Worm (Caenorhabditis elegans) whole organism, L4 larva: ENCODE results near the gene taap-1.
A peak's percentile ranks its signal among the peaks of the same experiment; 100 is the strongest.

Experiments used
- D1046.2 ChIP-seq: fragments of 200-800 bp; sonication (Bioruptor generic); IDR thresholded peaks from 2 replicates; pipeline ENCODE4 v1.3.6; 2022; ENCODE audit warnings: missing genetic modification characterization, missing compliant biosample characterization
- F10B5.3 ChIP-seq: sonication (generic microtip); optimal IDR thresholded peaks from 2 replicates; lab custom pipeline; 2016; ENCODE audit warnings: mild to moderate bottlenecking, missing genetic modification characterization, missing compliant biosample characterization
- F26F4.8 ChIP-seq: fragments of 200-800 bp; sonication (Bioruptor generic); conservative IDR thresholded peaks from 2 replicates; pipeline ENCODE4 v1.3.6; 2022; ENCODE audit warnings: missing genetic modification characterization, missing compliant biosample characterization
- F37D6.2 ChIP-seq: sonication (generic microtip); optimal IDR thresholded peaks from 2 replicates; lab custom pipeline; 2016; ENCODE audit warnings: mild to moderate bottlenecking, missing genetic modification characterization, missing compliant biosample characterization
- Y105C5A.15 ChIP-seq: fragments of 200-800 bp; sonication (Bioruptor generic); IDR thresholded peaks from 2 replicates; pipeline ENCODE4 v1.3.6; 2022; ENCODE audit warnings: missing genetic modification characterization, missing compliant biosample characterization
- Y5F2A.4 ChIP-seq: fragments of 200-800 bp; sonication (Bioruptor generic); optimal IDR thresholded peaks from 2 replicates; lab custom pipeline; 2018; ENCODE audit warnings: mild to moderate bottlenecking, missing genetic modification characterization, missing compliant biosample characterization
- Y75B8A.6 ChIP-seq: fragments of 200-800 bp; sonication (Bioruptor generic); IDR thresholded peaks from 2 replicates; pipeline ENCODE4 v1.3.6; 2022; ENCODE audit warnings: missing genetic modification reagents, missing genetic modification characterization, missing compliant biosample characterization
- ZK337.2 ChIP-seq: fragments of 200-800 bp; sonication (Bioruptor generic); IDR thresholded peaks from 2 replicates; pipeline ENCODE4 v1.3.6; 2022; ENCODE audit warnings: missing genetic modification reagents, missing genetic modification characterization, missing compliant biosample characterization
- arid-1 ChIP-seq: fragments of 200-800 bp; sonication (Bioruptor generic); conservative IDR thresholded peaks from 2 replicates; pipeline ENCODE4 v1.3.6; 2022; ENCODE audit warnings: missing genetic modification reagents, missing genetic modification characterization, missing compliant biosample characterization
- ceh-28 ChIP-seq: fragments of 150-350 bp; optimal IDR thresholded peaks from 2 replicates; lab custom pipeline; 2014; ENCODE audit warnings: missing biosample characterization, missing genetic modification reagents, missing genetic modification characterization
- ceh-44 ChIP-seq: fragments of 200-800 bp; sonication (Bioruptor generic); IDR thresholded peaks from 2 replicates; pipeline ENCODE4 v1.3.6; 2022; ENCODE audit warnings: missing genetic modification reagents, missing genetic modification characterization, missing compliant biosample characterization
- ceh-62 ChIP-seq: sonication (generic microtip); optimal IDR thresholded peaks from 2 replicates; lab custom pipeline; 2017; ENCODE audit warnings: missing biosample characterization, missing genetic modification characterization
- ces-1 ChIP-seq: fragments of 150-350 bp; sonication (generic microtip); optimal IDR thresholded peaks from 4 replicates; lab custom pipeline; 2014; ENCODE audit warnings: missing biosample characterization, missing genetic modification reagents, missing genetic modification characterization
- cey-2 ChIP-seq: sonication (generic microtip); optimal IDR thresholded peaks from 3 replicates; lab custom pipeline; 2017; ENCODE audit warnings: missing genetic modification characterization, mild to moderate bottlenecking, missing compliant biosample characterization, antibody characterized with exemption, borderline replicate concordance; ENCODE audit not compliant: insufficient read depth
- ctbp-1 ChIP-seq: fragments of 200-800 bp; sonication (Bioruptor generic); IDR thresholded peaks from 2 replicates; pipeline ENCODE4 v1.3.6; 2022; ENCODE audit warnings: missing genetic modification reagents, missing genetic modification characterization, missing compliant biosample characterization
- daf-16 ChIP-seq, 3 experiments: sonication (generic microtip); optimal IDR thresholded peaks; 2 replicates each; lab custom pipeline; 2016 to 2017; ENCODE audit warnings: missing genetic modification characterization in 3 of 3, missing genetic modification reagents in 3 of 3, mild to moderate bottlenecking in 2 of 3, missing compliant biosample characterization in 2 of 3, missing biosample characterization in 1 of 3, moderate library complexity in 1 of 3
- dmd-6 ChIP-seq: fragments of 200-800 bp; sonication (Bioruptor generic); IDR thresholded peaks from 2 replicates; pipeline ENCODE4 v1.3.6; 2022; ENCODE audit warnings: missing genetic modification reagents, missing genetic modification characterization, missing compliant biosample characterization
- duxl-1 ChIP-seq: sonication (generic microtip); optimal IDR thresholded peaks from 2 replicates; lab custom pipeline; 2016; ENCODE audit warnings: mild to moderate bottlenecking, missing genetic modification characterization, moderate library complexity, missing compliant biosample characterization; ENCODE audit not compliant: poor library complexity
- dve-1 ChIP-seq: sonication (generic microtip); optimal IDR thresholded peaks from 2 replicates; lab custom pipeline; 2017; ENCODE audit warnings: antibody characterized with exemption, mild to moderate bottlenecking, missing genetic modification characterization, missing compliant biosample characterization; ENCODE audit not compliant: insufficient read depth
- fkh-10 ChIP-seq: fragments of 150-350 bp; optimal IDR thresholded peaks from 2 replicates; lab custom pipeline; 2014; ENCODE audit warnings: missing biosample characterization, missing genetic modification reagents, missing genetic modification characterization
- gei-8 ChIP-seq: fragments of 200-800 bp; sonication (Bioruptor generic); optimal IDR thresholded peaks from 2 replicates; lab custom pipeline; 2018; ENCODE audit warnings: mild to moderate bottlenecking, missing genetic modification characterization, missing compliant biosample characterization
- hlh-11 ChIP-seq: fragments of 200-800 bp; sonication (Bioruptor generic); optimal IDR thresholded peaks from 2 replicates; lab custom pipeline; 2018; ENCODE audit warnings: mild to moderate bottlenecking, missing genetic modification characterization, missing compliant biosample characterization
- hlh-30 ChIP-seq: sonication (generic microtip); optimal IDR thresholded peaks from 2 replicates; lab custom pipeline; 2017; ENCODE audit warnings: antibody characterized with exemption, mild to moderate bottlenecking, missing genetic modification characterization, missing compliant biosample characterization; ENCODE audit not compliant: insufficient read depth
- lin-13 ChIP-seq: fragments of 150-350 bp; optimal IDR thresholded peaks from 2 replicates; lab custom pipeline; 2014; ENCODE audit warnings: missing biosample characterization, missing genetic modification reagents, missing genetic modification characterization
- lin-29 ChIP-seq: fragments of 200-800 bp; sonication (Bioruptor generic); IDR thresholded peaks from 2 replicates; pipeline ENCODE4 v1.3.6; 2022; ENCODE audit warnings: missing genetic modification reagents, missing genetic modification characterization, missing compliant biosample characterization
- lin-38 ChIP-seq: fragments of 200-800 bp; sonication (Bioruptor generic); IDR thresholded peaks from 2 replicates; pipeline ENCODE4 v1.3.6; 2022; ENCODE audit warnings: missing genetic modification reagents, missing genetic modification characterization, missing compliant biosample characterization
- lir-3 ChIP-seq: sonication (generic microtip); optimal IDR thresholded peaks from 2 replicates; lab custom pipeline; 2016; ENCODE audit warnings: mild to moderate bottlenecking, missing genetic modification characterization, missing compliant biosample characterization
- madf-5 ChIP-seq, 2 experiments: fragments of 200-800 bp; sonication (Bioruptor generic); IDR thresholded peaks; 2 replicates each; pipeline ENCODE4 v1.3.6; 2022; ENCODE audit warnings: missing compliant biosample characterization in 2 of 2, missing genetic modification characterization in 2 of 2
- mdl-1 ChIP-seq, 2 experiments: fragments of 150-350 bp in 1 of 2; sonication (generic microtip) in 1 of 2; optimal IDR thresholded peaks; 2 replicates each; lab custom pipeline; 2014 to 2017; ENCODE audit warnings: missing biosample characterization in 2 of 2, missing genetic modification characterization in 2 of 2
- mep-1 ChIP-seq: fragments of 150-350 bp; sonication (generic microtip); optimal IDR thresholded peaks from 3 replicates; lab custom pipeline; 2014; ENCODE audit warnings: missing biosample characterization, missing genetic modification characterization
- mxl-2 ChIP-seq: fragments of 200-800 bp; sonication (Bioruptor generic); conservative IDR thresholded peaks from 2 replicates; pipeline ENCODE4 v1.3.6; 2022; ENCODE audit warnings: missing genetic modification reagents, missing genetic modification characterization, missing compliant biosample characterization
- mxl-3 ChIP-seq: fragments of 200-800 bp; sonication (Bioruptor generic); optimal IDR thresholded peaks from 2 replicates; lab custom pipeline; 2018; ENCODE audit warnings: mild to moderate bottlenecking, missing genetic modification characterization, missing compliant biosample characterization
- nhr-102 ChIP-seq: sonication (generic microtip); optimal IDR thresholded peaks from 2 replicates; lab custom pipeline; 2016; ENCODE audit warnings: mild to moderate bottlenecking, missing genetic modification characterization, moderate library complexity, missing compliant biosample characterization
- nhr-42 ChIP-seq: fragments of 200-800 bp; sonication (Bioruptor generic); IDR thresholded peaks from 2 replicates; pipeline ENCODE4 v1.3.6; 2022; ENCODE audit warnings: missing genetic modification characterization, missing compliant biosample characterization
- nhr-48 ChIP-seq: sonication (generic microtip); optimal IDR thresholded peaks from 2 replicates; lab custom pipeline; 2016; ENCODE audit warnings: mild to moderate bottlenecking, missing genetic modification characterization, missing compliant biosample characterization
- nhr-76 ChIP-seq: fragments of 150-350 bp; optimal IDR thresholded peaks from 2 replicates; lab custom pipeline; 2014; ENCODE audit warnings: missing biosample characterization, missing genetic modification characterization
- pha-4 ChIP-seq, 2 experiments: fragments of 150-350 bp in 1 of 2; fragments of 200-800 bp in 1 of 2; sonication (Bioruptor generic) in 1 of 2; IDR thresholded peaks in 1 of 2; optimal IDR thresholded peaks in 1 of 2; 2 replicates each; pipeline versions ENCODE4 v1.3.6 to Lab custom; 2014 to 2022; ENCODE audit warnings: missing genetic modification characterization in 2 of 2, missing genetic modification reagents in 2 of 2, missing biosample characterization in 1 of 2, missing compliant biosample characterization in 1 of 2
- saeg-2 ChIP-seq: fragments of 200-800 bp; sonication (Bioruptor generic); IDR thresholded peaks from 2 replicates; pipeline ENCODE4 v1.3.6; 2022; ENCODE audit warnings: missing genetic modification reagents, missing genetic modification characterization, missing compliant biosample characterization
- set-16 ChIP-seq: fragments of 200-800 bp; sonication (Bioruptor generic); IDR thresholded peaks from 2 replicates; pipeline ENCODE4 v1.3.6; 2022; ENCODE audit warnings: missing genetic modification reagents, missing genetic modification characterization, missing compliant biosample characterization
- skn-1 ChIP-seq: fragments of 150-350 bp; optimal IDR thresholded peaks from 2 replicates; lab custom pipeline; 2014; ENCODE audit warnings: missing biosample characterization, missing genetic modification characterization
- snpc-1.2 ChIP-seq: fragments of 200-800 bp; sonication (Bioruptor generic); IDR thresholded peaks from 2 replicates; pipeline ENCODE4 v1.3.6; 2022; ENCODE audit warnings: missing genetic modification reagents, missing genetic modification characterization, missing compliant biosample characterization
- snpc-4 ChIP-seq: fragments of 150-350 bp; optimal IDR thresholded peaks from 2 replicates; lab custom pipeline; 2014; ENCODE audit warnings: missing biosample characterization, missing genetic modification characterization
- spr-3 ChIP-seq: fragments of 200-800 bp; sonication (Bioruptor generic); optimal IDR thresholded peaks from 2 replicates; lab custom pipeline; 2018; ENCODE audit warnings: mild to moderate bottlenecking, missing genetic modification characterization, missing compliant biosample characterization
- tag-97 ChIP-seq: fragments of 200-800 bp; sonication (Bioruptor generic); IDR thresholded peaks from 2 replicates; pipeline ENCODE4 v1.3.6; 2022; ENCODE audit warnings: missing genetic modification characterization, missing compliant biosample characterization
- unc-130 ChIP-seq: sonication (generic microtip); optimal IDR thresholded peaks from 2 replicates; lab custom pipeline; 2016; ENCODE audit warnings: missing genetic modification reagents, missing genetic modification characterization, missing compliant biosample characterization
- vab-7 ChIP-seq: fragments of 200-800 bp; sonication (Bioruptor generic); IDR thresholded peaks from 2 replicates; pipeline ENCODE4 v1.3.6; 2022; ENCODE audit warnings: missing genetic modification reagents, missing genetic modification characterization, missing compliant biosample characterization
- zag-1 ChIP-seq: fragments of 150-350 bp; optimal IDR thresholded peaks from 2 replicates; lab custom pipeline; 2014; ENCODE audit warnings: missing biosample characterization, missing genetic modification characterization
- ztf-11 ChIP-seq: fragments of 150-350 bp; optimal IDR thresholded peaks from 2 replicates; lab custom pipeline; 2014; ENCODE audit warnings: missing biosample characterization, missing genetic modification characterization
- ztf-7 ChIP-seq: fragments of 150-350 bp; optimal IDR thresholded peaks from 2 replicates; lab custom pipeline; 2014; ENCODE audit warnings: missing biosample characterization, missing genetic modification characterization

taap-1 gene

ce11 chrII:8441519-8441918, 42.2 kb downstream of the taap-1 start (continued):
- TF ChIP-seq pha-4 (GFP tag; IDR thresholded peaks at IDR 0.05; lab: Robert Waterston, UW), result peak; percentile 92
- no peak for TF ChIP-seq pha-4 (tag; optimal IDR thresholded peaks at IDR 0.05; lab: Kevin White, UChicago)
- TF ChIP-seq ctbp-1 (GFP tag; lab: Robert Waterston, UW), result peak; percentile 80
- no peak for TF ChIP-seq set-16 (GFP tag; lab: Robert Waterston, UW)
- no peak for TF ChIP-seq lin-13 (GFP tag; lab: Kevin White, UChicago)
- no peak for TF ChIP-seq snpc-4 (tag; lab: Kevin White, UChicago)
- TF ChIP-seq cey-2 (tag; lab: Kevin White, UChicago), result no peak
- TF ChIP-seq mxl-2 (GFP tag; lab: Robert Waterston, UW), result 0 out of 2 replicates have a peak, but pooled peaks have one; percentile 54
- TF ChIP-seq unc-130 (GFP tag; lab: Kevin White, UChicago), result peak; percentile 38
- TF ChIP-seq mxl-3, result peak; percentile 50
- TF ChIP-seq nhr-102 (tag; lab: Kevin White, UChicago), result peak; percentile 55
- TF ChIP-seq hlh-30 (tag; lab: Kevin White, UChicago), result no peak
- TF ChIP-seq saeg-2, result peak; percentile 31; the same call in 1 of the 2 replicates
- TF ChIP-seq lin-29 (GFP tag; lab: Robert Waterston, UW), result peak; percentile 7; the same call in 1 of the 2 replicates
- TF ChIP-seq skn-1 (tag; lab: Kevin White, UChicago), result no peak
- TF ChIP-seq F37D6.2 (tag; lab: Kevin White, UChicago), result no peak
- TF ChIP-seq snpc-1.2 (GFP tag; lab: Robert Waterston, UW), result peak; percentile 85
- TF ChIP-seq spr-3 (GFP tag; lab: Kevin White, UChicago), result peak; percentile 82
- TF ChIP-seq vab-7 (GFP tag; lab: Robert Waterston, UW), result peak; percentile 73; the same call in 1 of the 2 replicates
- peak; percentile 80 for TF ChIP-seq duxl-1
- no peak for TF ChIP-seq tag-97 (GFP tag; lab: Robert Waterston, UW)
- TF ChIP-seq nhr-42 (GFP tag; lab: Robert Waterston, UW), result peak; percentile 82; the same call in 1 of the 2 replicates
- TF ChIP-seq ztf-11 (tag; lab: Kevin White, UChicago), result no peak
- TF ChIP-seq gei-8 (GFP tag; lab: Kevin White, UChicago), result peak; percentile 78
- TF ChIP-seq nhr-48 (tag; lab: Kevin White, UChicago), result peak; percentile 46
- no peak for TF ChIP-seq ceh-44 (GFP tag; lab: Robert Waterston, UW)
- TF ChIP-seq ces-1 (GFP tag; lab: Kevin White, UChicago), result no peak
- no peak for TF ChIP-seq nhr-76
- TF ChIP-seq F10B5.3 (tag; lab: Kevin White, UChicago), result peak; percentile 79
- no peak for TF ChIP-seq mdl-1 (tag; optimal IDR thresholded peaks at IDR 0.05; lab: Kevin White, UChicago)
- peak; percentile 85 for TF ChIP-seq lir-3 (tag; lab: Kevin White, UChicago)
- no peak for TF ChIP-seq fkh-10 (GFP tag; lab: Kevin White, UChicago)
- peak; percentile 88 for TF ChIP-seq D1046.2 (GFP tag; lab: Robert Waterston, UW)
- peak; percentile 99 for TF ChIP-seq F26F4.8 (GFP tag; lab: Robert Waterston, UW)
- peak; percentile 88 for TF ChIP-seq Y5F2A.4 (GFP tag; lab: Kevin White, UChicago)
- TF ChIP-seq daf-16 (GFP tag; optimal IDR thresholded peaks at IDR 0.05; lab: Kevin White, UChicago), result peak; percentile 37 to 88
- TF ChIP-seq daf-16 (tag; optimal IDR thresholded peaks at IDR 0.05; lab: Kevin White, UChicago), result no peak
- peak; percentile 20; the same call in 1 of the 2 replicates for TF ChIP-seq dmd-6 (GFP tag; lab: Robert Waterston, UW)
- TF ChIP-seq Y75B8A.6 (GFP tag; lab: Robert Waterston, UW), result peak; percentile 82; the same call in 1 of the 2 replicates
- peak; percentile 85 for TF ChIP-seq lin-38 (GFP tag; lab: Robert Waterston, UW)
- TF ChIP-seq Y105C5A.15 (GFP tag; lab: Robert Waterston, UW), result 0 out of 2 replicates have a peak, but pooled peaks have one; percentile 48
- no peak for TF ChIP-seq ceh-62 (tag; lab: Kevin White, UChicago)
- no peak for TF ChIP-seq mep-1
- no peak for TF ChIP-seq dve-1
- TF ChIP-seq hlh-11, result peak; percentile 4
- TF ChIP-seq ztf-7 (tag; lab: Kevin White, UChicago), result peak; percentile 1
- TF ChIP-seq ZK337.2 (GFP tag; lab: Robert Waterston, UW), result 0 out of 2 replicates have a peak, but pooled peaks have one; percentile 25
- peak; percentile 96 for TF ChIP-seq arid-1 (GFP tag; lab: Robert Waterston, UW)
- no peak for TF ChIP-seq ceh-28 (tag; lab: Kevin White, UChicago)
- no peak for TF ChIP-seq zag-1 (tag; lab: Kevin White, UChicago)
- TF ChIP-seq madf-5 (GFP tag; IDR thresholded peaks at IDR 0.05; lab: Robert Waterston, UW), result peak; percentile 72 to 77; a peak in 3 of 4 replicates
